Worm (Caenorhabditis elegans): Measurements from ENCODE around the gene F56C9.3.

The F56C9.3 gene

DNA sequence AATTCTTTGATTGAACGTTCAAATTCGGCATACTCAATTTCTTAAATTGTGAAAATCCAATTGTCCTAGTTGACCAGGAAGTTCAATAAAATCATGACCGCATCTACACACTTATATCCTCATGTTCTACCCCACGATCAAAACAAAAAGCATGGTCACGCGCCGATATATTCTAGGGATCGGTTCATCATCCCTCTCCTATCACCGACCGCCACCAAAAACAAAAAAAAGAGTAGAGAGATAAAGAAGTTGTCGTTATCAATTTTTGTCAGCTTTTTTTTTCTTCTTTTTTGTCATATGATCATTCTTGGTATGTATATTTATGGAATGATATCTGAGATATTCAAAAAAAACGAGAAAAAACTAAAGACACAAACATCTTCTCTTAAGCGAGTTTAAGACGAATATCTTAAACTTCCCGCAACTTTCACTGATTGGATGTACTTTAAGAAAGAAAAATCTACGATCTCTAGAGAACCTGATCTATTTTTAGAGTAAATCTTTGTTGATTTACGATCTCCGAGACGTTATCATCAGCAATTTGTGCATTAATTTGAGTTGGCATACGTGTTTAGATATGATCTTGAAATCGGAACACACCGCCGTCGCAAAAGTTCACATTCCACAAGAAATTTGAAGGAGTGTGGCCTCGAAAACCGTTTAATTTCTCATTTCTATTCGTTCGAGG lies 6.0 kb upstream of the F56C9.3 start:
- TF ChIP-seq dve-1 (tag; optimal IDR thresholded peaks at IDR 0.05; ENCODE audit: insufficient read depth) = peak; percentile 44
- TF ChIP-seq ceh-20 (GFP tag; IDR thresholded peaks at IDR 0.05) = no peak
- TF ChIP-seq lsy-2 (tag; optimal IDR thresholded peaks at IDR 0.05) = peak in 1 of 2 experiments; percentile 16
- TF ChIP-seq lin-29 (GFP tag; IDR thresholded peaks at IDR 0.05) = 0 out of 2 replicates have a peak, but pooled peaks have one; percentile 35
- TF ChIP-seq attf-4 (tag; optimal IDR thresholded peaks at IDR 0.05) = no peak
- TF ChIP-seq nhr-11 (tag; optimal IDR thresholded peaks at IDR 0.05) = no peak
- TF ChIP-seq unc-62 (GFP tag; optimal IDR thresholded peaks at IDR 0.05 in 1 of 2) = peak in 1 of 2 experiments; percentile 90
- TF ChIP-seq unc-62 (tag; optimal IDR thresholded peaks at IDR 0.05) = no peak
- peak; percentile 84 for TF ChIP-seq nhr-48 (tag; optimal IDR thresholded peaks at IDR 0.05)
- no peak for TF ChIP-seq unc-39 (tag; optimal IDR thresholded peaks at IDR 0.05)
- TF ChIP-seq ceh-28 (tag; optimal IDR thresholded peaks at IDR 0.05) = no peak
- TF ChIP-seq rbr-2 (tag; optimal IDR thresholded peaks at IDR 0.05) = no peak
- no peak for TF ChIP-seq ceh-62 (tag; optimal IDR thresholded peaks at IDR 0.05)
- peak; percentile 67 for TF ChIP-seq cey-2 (tag; optimal IDR thresholded peaks at IDR 0.05; ENCODE audit: borderline replicate concordance, insufficient read depth)
- no peak for TF ChIP-seq ceh-32 (tag; optimal IDR thresholded peaks at IDR 0.05; ENCODE audit: poor library complexity)
- no peak for TF ChIP-seq zip-2 (tag; optimal IDR thresholded peaks at IDR 0.05)
- no peak for TF ChIP-seq pqm-1 (tag; optimal IDR thresholded peaks at IDR 0.05)
- TF ChIP-seq hif-1 (tag; optimal IDR thresholded peaks at IDR 0.05) = no peak
- peak; percentile 85 for TF ChIP-seq hlh-11 (tag; optimal IDR thresholded peaks at IDR 0.05)
- no peak for TF ChIP-seq R02D3.7 (tag; optimal IDR thresholded peaks at IDR 0.05)
- no peak for TF ChIP-seq ces-1 (GFP tag; optimal IDR thresholded peaks at IDR 0.05)
- TF ChIP-seq mxl-3 (GFP tag; optimal IDR thresholded peaks at IDR 0.05) = peak; percentile 48
- no peak for TF ChIP-seq aha-1 (tag)
- TF ChIP-seq set-16 (GFP tag; IDR thresholded peaks at IDR 0.05) = no peak
- TF ChIP-seq nhr-111 (GFP tag; optimal IDR thresholded peaks at IDR 0.05) = no peak
- no peak for TF ChIP-seq lin-38 (GFP tag; IDR thresholded peaks at IDR 0.05)
- peak; percentile 30; the same call in 1 of the 2 replicates for TF ChIP-seq dmd-6 (GFP tag; IDR thresholded peaks at IDR 0.05)
- TF ChIP-seq daf-12 (tag; optimal IDR thresholded peaks at IDR 0.05) = no peak
- peak; percentile 80 for TF ChIP-seq nhr-28 (tag; optimal IDR thresholded peaks at IDR 0.05)
- TF ChIP-seq zip-11 (GFP tag; IDR thresholded peaks at IDR 0.05) = no peak
- TF ChIP-seq zfp-3 (GFP tag; conservative IDR thresholded peaks at IDR 0.05) = no peak
- no peak for TF ChIP-seq lin-39 (tag; optimal IDR thresholded peaks at IDR 0.05)
- TF ChIP-seq duxl-1 (tag; optimal IDR thresholded peaks at IDR 0.05; ENCODE audit: poor library complexity) = no peak
- no peak for TF ChIP-seq spr-3 (GFP tag; optimal IDR thresholded peaks at IDR 0.05)
- TF ChIP-seq hlh-30 (tag; optimal IDR thresholded peaks at IDR 0.05; ENCODE audit: insufficient read depth) = peak; percentile 77
- no peak for TF ChIP-seq ZK546.5 (tag; optimal IDR thresholded peaks at IDR 0.05)
- TF ChIP-seq daf-19 (GFP tag; conservative IDR thresholded peaks at IDR 0.05) = no peak
- no peak for TF ChIP-seq mdl-1 (tag; optimal IDR thresholded peaks at IDR 0.05)
- no peak for TF ChIP-seq dmd-9 (GFP tag; IDR thresholded peaks at IDR 0.05)
- peak; percentile 17 for TF ChIP-seq dpl-1 (GFP tag; optimal IDR thresholded peaks at IDR 0.05)
- no peak for TF ChIP-seq Y5F2A.4 (GFP tag; optimal IDR thresholded peaks at IDR 0.05)
- no peak for TF ChIP-seq zag-1 (tag; optimal IDR thresholded peaks at IDR 0.05)

DNA sequence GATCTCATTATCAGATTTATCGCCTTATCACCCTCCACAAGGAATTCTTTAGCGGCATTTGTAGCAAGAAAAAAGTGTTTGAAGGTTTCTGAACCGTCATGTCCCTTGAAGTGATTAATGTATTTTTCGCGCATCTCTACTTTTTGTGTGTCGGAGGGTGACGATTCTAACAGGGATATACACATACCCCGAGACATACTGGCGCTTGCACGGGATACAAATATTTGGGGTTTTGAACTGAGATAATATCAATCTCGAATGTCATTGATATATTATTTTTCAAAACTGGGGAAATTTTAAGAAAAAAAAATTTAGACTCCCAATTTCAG lies 5.5 kb upstream of the F56C9.3 start:
- TF ChIP-seq mdl-1 (tag; optimal IDR thresholded peaks at IDR 0.05) (no peak), zip-11 (GFP tag; IDR thresholded peaks at IDR 0.05) (no peak), hlh-11 (tag; optimal IDR thresholded peaks at IDR 0.05) (peak; percentile 31), mep-1 (tag; optimal IDR thresholded peaks at IDR 0.05) (no peak), nhr-111 (GFP tag; optimal IDR thresholded peaks at IDR 0.05) (no peak), hlh-30 (tag; optimal IDR thresholded peaks at IDR 0.05; ENCODE audit: insufficient read depth) (peak; percentile 57), nhr-77 (tag; optimal IDR thresholded peaks at IDR 0.05) (no peak), aha-1 (tag) (peak; percentile 24), F10B5.3 (tag; optimal IDR thresholded peaks at IDR 0.05) (no peak), egl-43 (GFP tag; IDR thresholded peaks at IDR 0.05) (no peak), nhr-10 (tag; optimal IDR thresholded peaks at IDR 0.05) (no peak), spr-1 (tag; optimal IDR thresholded peaks at IDR 0.05) (no peak), zip-2 (tag; optimal IDR thresholded peaks at IDR 0.05) (no peak), daf-19 (GFP tag; conservative IDR thresholded peaks at IDR 0.05) (no peak), arid-1 (GFP tag; conservative IDR thresholded peaks at IDR 0.05) (no peak), tag-97 (GFP tag; IDR thresholded peaks at IDR 0.05) (no peak), daf-8 (GFP tag; IDR thresholded peaks at IDR 0.05) (no peak), jun-1 (tag; optimal IDR thresholded peaks at IDR 0.05) (no peak), nhr-28 (tag; optimal IDR thresholded peaks at IDR 0.05) (peak; percentile 72)

Data from whole organism, L4 larva.